Fruit fly (Drosophila melanogaster) whole organism, wandering third instar larva: Measurements from ENCODE around the gene CG15439.

Source experiments
- Abd-B ChIP-seq: fragments of >200 bp; optimal IDR thresholded peaks from 2 replicates; lab custom pipeline; 2017; ENCODE audit warnings: missing biosample characterization, missing genetic modification characterization
- CG32264 ChIP-seq: fragments of 200-800 bp; sonication (Bioruptor generic); optimal IDR thresholded peaks from 2 replicates; lab custom pipeline; 2016; ENCODE audit warnings: missing biosample characterization, missing genetic modification characterization
- CG9705 ChIP-seq: fragments of 200-800 bp; sonication (Bioruptor generic); optimal IDR thresholded peaks from 2 replicates; lab custom pipeline; 2018; ENCODE audit warnings: missing biosample characterization, mild to moderate bottlenecking, missing genetic modification characterization
- Hr83 ChIP-seq: fragments of 200-300 bp; sonication (Bioruptor generic); optimal IDR thresholded peaks from 2 replicates; lab custom pipeline; 2016; ENCODE audit warnings: missing biosample characterization, mild to moderate bottlenecking, missing genetic modification characterization, moderate library complexity; ENCODE audit not compliant: poor library complexity, severe bottlenecking
- Myc ChIP-seq: fragments of >200 bp; optimal IDR thresholded peaks from 2 replicates; lab custom pipeline; 2017
- OdsH ChIP-seq: fragments of 200-800 bp; sonication (Bioruptor generic); optimal IDR thresholded peaks from 2 replicates; lab custom pipeline; 2016; ENCODE audit warnings: missing biosample characterization, mild to moderate bottlenecking, missing genetic modification characterization
- Sp1 ChIP-seq: fragments of 200-800 bp; sonication (Bioruptor generic); optimal IDR thresholded peaks from 3 replicates; lab custom pipeline; 2019; ENCODE audit warnings: missing biosample characterization, mild to moderate bottlenecking, missing genetic modification characterization, moderate library complexity
- br ChIP-seq: fragments of 200-800 bp; sonication (Bioruptor generic); optimal IDR thresholded peaks from 2 replicates; lab custom pipeline; 2016; ENCODE audit warnings: missing biosample characterization, missing genetic modification characterization
- brk ChIP-seq: fragments of 200-800 bp; sonication (Bioruptor generic); optimal IDR thresholded peaks from 2 replicates; lab custom pipeline; 2016; ENCODE audit warnings: missing biosample characterization, mild to moderate bottlenecking, missing genetic modification characterization
- foxo ChIP-seq, 2 experiments: fragments of 200-800 bp; sonication (Bioruptor generic); optimal IDR thresholded peaks; 2 replicates in 1 of 2; 3 replicates in 1 of 2; lab custom pipeline; 2016 to 2017; ENCODE audit warnings: missing biosample characterization in 2 of 2, missing genetic modification characterization in 2 of 2
- pan ChIP-seq: fragments of >200 bp; optimal IDR thresholded peaks from 2 replicates; lab custom pipeline; 2017
- usp ChIP-seq: fragments of >200 bp; optimal IDR thresholded peaks from 2 replicates; lab custom pipeline; 2017; ENCODE audit warnings: missing biosample characterization, missing genetic modification characterization

- no peak for TF ChIP-seq OdsH (GFP tag; lab: Kevin White, UChicago)
- TF ChIP-seq usp (GFP tag; lab: Kevin White, UChicago) = no peak
- TF ChIP-seq br = no peak
- TF ChIP-seq pan = no peak
- TF ChIP-seq Myc = no peak
- no peak for TF ChIP-seq Sp1 (GFP tag; lab: Kevin White, UChicago)
- no peak for TF ChIP-seq Abd-B (GFP tag; lab: Kevin White, UChicago)
- TF ChIP-seq CG9705 (GFP tag; lab: Kevin White, UChicago) = no peak
- no peak for TF ChIP-seq foxo (GFP tag; optimal IDR thresholded peaks at IDR 0.05; lab: Kevin White, UChicago)
- no peak for TF ChIP-seq brk
- TF ChIP-seq Hr83 = no peak
- TF ChIP-seq CG32264 (GFP tag; lab: Kevin White, UChicago) = no peak
Observed at dm6 chr2L:4414059-4414458, 38.8 kb downstream of the CG15439 start.
